Fruit fly (Drosophila melanogaster) whole organism, pupa: ENCODE data around the gene CG4955.

Experiments
- CG12605 ChIP-seq: fragments of 200-800 bp; sonication (Bioruptor generic); IDR thresholded peaks from 2 replicates; pipeline ENCODE4 v1.3.6; 2022; ENCODE audit warnings: missing biosample characterization, missing genetic modification characterization
- CG15710 ChIP-seq: fragments of 200-800 bp; sonication (Bioruptor generic); optimal IDR thresholded peaks from 2 replicates; lab custom pipeline; 2018; ENCODE audit warnings: missing biosample characterization, mild to moderate bottlenecking, missing genetic modification characterization, moderate library complexity
- CG32121 ChIP-seq: fragments of 200-800 bp; sonication (Bioruptor generic); IDR thresholded peaks from 2 replicates; pipeline ENCODE4 v1.3.6; 2022; ENCODE audit warnings: missing biosample characterization, missing genetic modification characterization
- CG4496 ChIP-seq: fragments of 200-800 bp; sonication (Bioruptor generic); IDR thresholded peaks from 3 replicates; pipeline ENCODE4 v1.3.6; 2022; ENCODE audit warnings: missing biosample characterization, missing genetic modification characterization
- CG8159 ChIP-seq: fragments of 200-800 bp; sonication (Bioruptor generic); optimal IDR thresholded peaks from 3 replicates; lab custom pipeline; 2018; ENCODE audit warnings: missing biosample characterization, mild to moderate bottlenecking, missing genetic modification characterization, moderate library complexity
- CG8301 ChIP-seq: fragments of 200-800 bp; sonication (Bioruptor generic); optimal IDR thresholded peaks from 2 replicates; lab custom pipeline; 2018; ENCODE audit warnings: missing biosample characterization, mild to moderate bottlenecking, missing genetic modification characterization
- CG9948 ChIP-seq: fragments of 200-800 bp; sonication (Bioruptor generic); optimal IDR thresholded peaks from 2 replicates; lab custom pipeline; 2018; ENCODE audit warnings: missing biosample characterization, mild to moderate bottlenecking, missing genetic modification characterization, moderate library complexity
- D1 ChIP-seq: fragments of 200-800 bp; sonication (Bioruptor generic); optimal IDR thresholded peaks from 2 replicates; lab custom pipeline; 2018; ENCODE audit warnings: missing biosample characterization, mild to moderate bottlenecking, missing genetic modification characterization, moderate library complexity
- EcR ChIP-seq: fragments of 200-800 bp; sonication (Bioruptor generic); optimal IDR thresholded peaks from 3 replicates; lab custom pipeline; 2019; ENCODE audit warnings: missing biosample characterization, missing genetic modification characterization, mild to moderate bottlenecking, moderate library complexity, missing genetic modification reagents
- Ets98B ChIP-seq: fragments of 200-800 bp; sonication (Bioruptor generic); IDR thresholded peaks from 2 replicates; pipeline ENCODE4 v1.3.6; 2022; ENCODE audit warnings: missing biosample characterization, missing genetic modification characterization
- Pif1A ChIP-seq: fragments of 200-800 bp; sonication (Bioruptor generic); optimal IDR thresholded peaks from 3 replicates; lab custom pipeline; 2016; ENCODE audit warnings: missing biosample characterization, missing genetic modification characterization
- Snoo ChIP-seq: fragments of 200-800 bp; sonication (Bioruptor generic); optimal IDR thresholded peaks from 3 replicates; lab custom pipeline; 2017; ENCODE audit warnings: missing biosample characterization, mild to moderate bottlenecking, missing genetic modification characterization, inconsistent platforms
- gl ChIP-seq: fragments of 200-800 bp; sonication (Bioruptor generic); optimal IDR thresholded peaks from 2 replicates; lab custom pipeline; 2018; ENCODE audit warnings: missing biosample characterization, mild to moderate bottlenecking, missing genetic modification characterization
- rn ChIP-seq: fragments of 200-800 bp; sonication (Bioruptor generic); IDR thresholded peaks from 2 replicates; pipeline ENCODE4 v1.3.6; 2022; ENCODE audit warnings: missing biosample characterization, missing genetic modification characterization

Gene CG4955

dm6 chrX:17132685-17133084, 51.4 kb downstream of the CG4955 start:
- TF ChIP-seq CG15710 (tag; lab: Kevin White, UChicago) (no peak), Snoo (tag; lab: Kevin White, UChicago) (no peak), Pif1A (no peak), gl (tag; lab: Kevin White, UChicago) (no peak), D1 (tag; lab: Kevin White, UChicago) (no peak), CG4496 (GFP tag; lab: Robert Waterston, UW) (no peak), CG9948 (tag; lab: Kevin White, UChicago) (no peak), CG12605 (GFP tag; lab: Robert Waterston, UW) (no peak), EcR (GFP tag; lab: Kevin White, UChicago) (no peak), CG32121 (GFP tag; lab: Robert Waterston, UW) (no peak), rn (no peak), Ets98B (GFP tag; lab: Robert Waterston, UW) (no peak), CG8301 (tag; lab: Kevin White, UChicago) (no peak), CG8159 (tag; lab: Kevin White, UChicago) (no peak)
